Fruit fly (Drosophila melanogaster) whole organism, embryonic: Measurements from ENCODE around the gene RpL28.

ENCODE experiments used
- Ada2b ChIP-seq: fragments of 200-800 bp; sonication (Bioruptor generic); IDR thresholded peaks from 2 replicates; pipeline ENCODE4 v1.3.6; 2022; ENCODE audit warnings: missing biosample characterization, missing genetic modification characterization
- B-H2 ChIP-seq: fragments of 200-800 bp; sonication (Bioruptor generic); optimal IDR thresholded peaks from 2 replicates; lab custom pipeline; 2018; ENCODE audit warnings: missing biosample characterization, mild to moderate bottlenecking, missing genetic modification characterization
- CG1024 ChIP-seq: fragments of 200-800 bp; sonication (Bioruptor generic); IDR thresholded peaks from 2 replicates; pipeline ENCODE4 v1.3.6; 2022; ENCODE audit warnings: missing biosample characterization, missing genetic modification characterization
- CG10366 ChIP-seq: fragments of 200-800 bp; sonication (Bioruptor generic); IDR thresholded peaks from 2 replicates; pipeline ENCODE4 v1.3.6; 2022; ENCODE audit warnings: missing biosample characterization, missing genetic modification characterization
- CG10431 ChIP-seq: fragments of 200-800 bp; sonication (Bioruptor generic); optimal IDR thresholded peaks from 3 replicates; lab custom pipeline; 2018; ENCODE audit warnings: missing biosample characterization, mild to moderate bottlenecking, missing genetic modification characterization
- CG10654 ChIP-seq: fragments of 200-800 bp; sonication (Bioruptor generic); optimal IDR thresholded peaks from 2 replicates; lab custom pipeline; 2016; ENCODE audit warnings: missing biosample characterization, missing genetic modification characterization
- CG10979 ChIP-seq: fragments of 200-800 bp; sonication (Bioruptor generic); optimal IDR thresholded peaks from 2 replicates; lab custom pipeline; 2018; ENCODE audit warnings: missing biosample characterization, mild to moderate bottlenecking, missing genetic modification characterization, moderate library complexity
- CG12219 ChIP-seq: fragments of 200-800 bp; sonication (Bioruptor generic); optimal IDR thresholded peaks from 3 replicates; lab custom pipeline; 2018; ENCODE audit warnings: missing biosample characterization, mild to moderate bottlenecking, missing genetic modification characterization
- CG12744 ChIP-seq: fragments of 200-800 bp; sonication (Bioruptor generic); optimal IDR thresholded peaks from 2 replicates; lab custom pipeline; 2016; ENCODE audit warnings: missing biosample characterization, missing genetic modification characterization
- CG13775 ChIP-seq: fragments of 200-800 bp; sonication (Bioruptor generic); optimal IDR thresholded peaks from 3 replicates; lab custom pipeline; 2017; ENCODE audit warnings: missing biosample characterization, mild to moderate bottlenecking, missing genetic modification characterization
- CG15011 ChIP-seq: fragments of 200-800 bp; sonication (Bioruptor generic); optimal IDR thresholded peaks from 3 replicates; lab custom pipeline; 2018; ENCODE audit warnings: missing biosample characterization, mild to moderate bottlenecking, missing genetic modification characterization
- CG15073 ChIP-seq: fragments of 200-800 bp; sonication (Bioruptor generic); optimal IDR thresholded peaks from 2 replicates; lab custom pipeline; 2016; ENCODE audit warnings: missing biosample characterization, missing genetic modification characterization
- CG16863 ChIP-seq: fragments of 200-800 bp; sonication (Bioruptor generic); optimal IDR thresholded peaks from 3 replicates; lab custom pipeline; 2016; ENCODE audit warnings: missing biosample characterization, missing genetic modification characterization
- CG17359 ChIP-seq: fragments of 200-800 bp; sonication (Bioruptor generic); optimal IDR thresholded peaks from 3 replicates; lab custom pipeline; 2018; ENCODE audit warnings: missing biosample characterization, mild to moderate bottlenecking, missing genetic modification characterization, moderate library complexity
- CG1832 ChIP-seq: fragments of 200-800 bp; sonication (Bioruptor generic); optimal IDR thresholded peaks from 2 replicates; lab custom pipeline; 2017; ENCODE audit warnings: missing biosample characterization, mild to moderate bottlenecking, missing genetic modification characterization, inconsistent platforms
- CG31388 ChIP-seq: fragments of 200-800 bp; sonication (Bioruptor generic); optimal IDR thresholded peaks from 2 replicates; lab custom pipeline; 2016; ENCODE audit warnings: missing biosample characterization, missing genetic modification characterization
- CG4707 ChIP-seq: fragments of 200-800 bp; sonication (Bioruptor generic); optimal IDR thresholded peaks from 2 replicates; lab custom pipeline; 2018; ENCODE audit warnings: missing biosample characterization, mild to moderate bottlenecking, missing genetic modification characterization, moderate library complexity
- CG5245 ChIP-seq: fragments of 200-800 bp; sonication (Bioruptor generic); optimal IDR thresholded peaks from 3 replicates; lab custom pipeline; 2016; ENCODE audit warnings: missing biosample characterization, missing genetic modification characterization
- CG7839 ChIP-seq: fragments of 200-800 bp; sonication (Bioruptor generic); optimal IDR thresholded peaks from 3 replicates; lab custom pipeline; 2018; ENCODE audit warnings: missing biosample characterization, mild to moderate bottlenecking, missing genetic modification characterization, moderate library complexity
- CG9817 ChIP-seq: fragments of 200-800 bp; sonication (Bioruptor generic); optimal IDR thresholded peaks from 2 replicates; lab custom pipeline; 2018; ENCODE audit warnings: missing biosample characterization, mild to moderate bottlenecking, missing genetic modification characterization, moderate library complexity
- Deaf1 ChIP-seq: fragments of 200-800 bp; optimal IDR thresholded peaks from 3 replicates; lab custom pipeline; 2019; ENCODE audit warnings: missing biosample characterization, mild to moderate bottlenecking, missing genetic modification characterization, moderate library complexity
- Gsc ChIP-seq: fragments of 200-800 bp; sonication (Bioruptor generic); IDR thresholded peaks from 2 replicates; pipeline ENCODE4 v1.3.6; 2022; ENCODE audit warnings: missing biosample characterization, missing genetic modification characterization
- Hr3 ChIP-seq: fragments of 200-800 bp; sonication (Bioruptor generic); optimal IDR thresholded peaks from 3 replicates; lab custom pipeline; 2016; ENCODE audit warnings: missing biosample characterization, missing genetic modification characterization
- Rfx ChIP-seq: fragments of 200-800 bp; sonication (Bioruptor generic); IDR thresholded peaks from 2 replicates; pipeline ENCODE4 v1.3.6; 2022; ENCODE audit warnings: missing biosample characterization, missing genetic modification characterization
- Scr ChIP-seq: fragments of 200-800 bp; sonication (Bioruptor generic); IDR thresholded peaks from 2 replicates; pipeline ENCODE4 v1.3.6; 2022; ENCODE audit warnings: missing biosample characterization, missing genetic modification characterization; ENCODE audit not compliant: partially characterized antibody
- Sry-β ChIP-seq: fragments of 200-800 bp; sonication (Bioruptor generic); optimal IDR thresholded peaks from 2 replicates; lab custom pipeline; 2018; ENCODE audit warnings: missing biosample characterization, mild to moderate bottlenecking, missing genetic modification characterization, moderate library complexity
- bab2 ChIP-seq: fragments of 200-800 bp; sonication (Bioruptor generic); optimal IDR thresholded peaks from 2 replicates; lab custom pipeline; 2016; ENCODE audit warnings: missing biosample characterization, missing genetic modification characterization
- btn ChIP-seq: fragments of 200-800 bp; sonication (Bioruptor generic); optimal IDR thresholded peaks from 2 replicates; lab custom pipeline; 2016; ENCODE audit warnings: missing biosample characterization, missing genetic modification characterization
- dimm ChIP-seq: fragments of 200-800 bp; sonication (Bioruptor generic); IDR thresholded peaks from 2 replicates; pipeline ENCODE4 v1.3.6; 2022; ENCODE audit warnings: missing biosample characterization, missing genetic modification characterization
- emc ChIP-seq: fragments of 200-800 bp; sonication (Bioruptor generic); optimal IDR thresholded peaks from 2 replicates; lab custom pipeline; 2016; ENCODE audit warnings: missing biosample characterization, missing genetic modification characterization
- ems ChIP-seq: fragments of 200-800 bp; sonication (Bioruptor generic); optimal IDR thresholded peaks from 3 replicates; lab custom pipeline; 2016; ENCODE audit warnings: missing biosample characterization, missing genetic modification characterization
- esg ChIP-seq: fragments of 200-800 bp; sonication (Bioruptor generic); conservative IDR thresholded peaks from 2 replicates; pipeline ENCODE4 v1.3.6; 2022; ENCODE audit warnings: missing biosample characterization, missing genetic modification characterization
- ftz-f1 ChIP-seq: fragments of 200-800 bp; sonication (Bioruptor generic); optimal IDR thresholded peaks from 2 replicates; lab custom pipeline; 2016; ENCODE audit warnings: missing biosample characterization, missing genetic modification characterization
- gce ChIP-seq: fragments of 200-800 bp; sonication (Bioruptor generic); IDR thresholded peaks from 3 replicates; pipeline ENCODE4 v1.3.6; 2022; ENCODE audit warnings: missing biosample characterization, missing genetic modification characterization
- gcm2 ChIP-seq: fragments of 200-800 bp; sonication (Bioruptor generic); optimal IDR thresholded peaks from 2 replicates; lab custom pipeline; 2016; ENCODE audit warnings: missing biosample characterization, missing genetic modification characterization
- grau ChIP-seq: fragments of 200-800 bp; optimal IDR thresholded peaks from 3 replicates; lab custom pipeline; 2019; ENCODE audit warnings: missing biosample characterization, mild to moderate bottlenecking, missing genetic modification characterization, moderate library complexity
- grn ChIP-seq: fragments of 200-800 bp; sonication (Bioruptor generic); optimal IDR thresholded peaks from 3 replicates; lab custom pipeline; 2017; ENCODE audit warnings: missing biosample characterization, missing genetic modification characterization
- klu ChIP-seq: fragments of 200-800 bp; sonication (Bioruptor generic); IDR thresholded peaks from 2 replicates; pipeline ENCODE4 v1.3.6; 2022; ENCODE audit warnings: missing biosample characterization, missing genetic modification characterization
- nau ChIP-seq: fragments of 200-800 bp; sonication (Bioruptor generic); optimal IDR thresholded peaks from 3 replicates; lab custom pipeline; 2017; ENCODE audit warnings: missing biosample characterization, mild to moderate bottlenecking, missing genetic modification characterization, missing genetic modification reagents
- pita ChIP-seq: fragments of 200-800 bp; sonication (Bioruptor generic); optimal IDR thresholded peaks from 2 replicates; lab custom pipeline; 2017; ENCODE audit warnings: missing biosample characterization, mild to moderate bottlenecking, missing genetic modification characterization
- pros ChIP-seq: fragments of 200-800 bp; sonication (Bioruptor generic); optimal IDR thresholded peaks from 3 replicates; lab custom pipeline; 2019; ENCODE audit warnings: missing biosample characterization, mild to moderate bottlenecking, missing genetic modification characterization, moderate library complexity
- sens ChIP-seq: fragments of 200-800 bp; sonication (Bioruptor generic); peaks from one replicate; lab custom pipeline; 2016; ENCODE audit warnings: missing biosample characterization, missing genetic modification characterization
- sisA ChIP-seq: fragments of 200-800 bp; sonication (Bioruptor generic); IDR thresholded peaks from 2 replicates; pipeline ENCODE4 v1.3.6; 2022; ENCODE audit warnings: missing biosample characterization, missing genetic modification characterization
- ssp ChIP-seq: fragments of 200-800 bp; sonication (Bioruptor generic); IDR thresholded peaks from 2 replicates; pipeline ENCODE4 v1.3.6; 2022; ENCODE audit warnings: missing biosample characterization, missing genetic modification characterization
- tll ChIP-seq, 2 experiments: fragments of 200-800 bp in 1 of 2; fragments of >200 bp in 1 of 2; sonication (Bioruptor generic) in 1 of 2; optimal IDR thresholded peaks; 2 replicates each; lab custom pipeline; 2017 to 2019; ENCODE audit warnings: missing biosample characterization in 2 of 2, missing genetic modification characterization in 2 of 2, mild to moderate bottlenecking in 1 of 2, moderate library complexity in 1 of 2
- toy ChIP-seq: fragments of 200-800 bp; sonication (Bioruptor generic); IDR thresholded peaks from 2 replicates; pipeline ENCODE4 v1.3.6; 2022; ENCODE audit warnings: missing biosample characterization, missing genetic modification characterization
- tup ChIP-seq: fragments of 200-800 bp; sonication (Bioruptor generic); optimal IDR thresholded peaks from 2 replicates; lab custom pipeline; 2016; ENCODE audit warnings: missing biosample characterization, mild to moderate bottlenecking, missing genetic modification characterization, moderate library complexity
- tx ChIP-seq: fragments of 200-800 bp; sonication (Bioruptor generic); optimal IDR thresholded peaks from 2 replicates; lab custom pipeline; 2016; ENCODE audit warnings: missing biosample characterization, missing genetic modification characterization
- unc-4 ChIP-seq: fragments of 200-800 bp; sonication (Bioruptor generic); IDR thresholded peaks from 2 replicates; pipeline ENCODE4 v1.3.6; 2022; ENCODE audit warnings: missing biosample characterization, missing genetic modification characterization; ENCODE audit not compliant: partially characterized antibody
- wor ChIP-seq: fragments of 200-800 bp; sonication (Bioruptor generic); IDR thresholded peaks from 2 replicates; pipeline ENCODE4 v1.3.6; 2022; ENCODE audit warnings: missing biosample characterization, missing genetic modification characterization
- zfh1 ChIP-seq: fragments of 200-800 bp; sonication (Bioruptor generic); IDR thresholded peaks from 3 replicates; pipeline ENCODE4 v1.3.6; 2022; ENCODE audit warnings: missing biosample characterization, missing genetic modification characterization

Gene RpL28

DNA sequence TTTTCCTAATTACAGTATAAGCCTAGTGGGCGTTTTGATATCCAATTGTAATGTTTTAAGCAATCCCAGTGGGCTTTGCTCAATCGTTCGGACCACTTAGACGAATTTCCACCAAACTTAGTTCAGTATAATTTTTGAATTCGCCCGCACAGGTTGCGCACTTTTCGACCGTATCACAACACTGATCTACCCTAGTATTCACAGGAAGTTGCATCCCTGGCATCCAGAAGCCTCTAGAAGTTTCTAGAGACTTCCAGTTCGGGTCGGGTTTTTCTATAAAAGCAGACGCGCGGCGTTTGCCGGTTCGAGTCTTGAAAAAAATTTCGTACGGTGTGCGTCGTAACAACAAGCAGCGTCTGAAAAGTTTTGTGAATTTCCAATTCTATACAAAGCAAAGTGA is 29.8 kb downstream of the RpL28 start, which contains the start of gene Hsp83 (continued):
- TF ChIP-seq dimm (GFP tag; lab: Robert Waterston, UW), result peak; percentile 75
- TF ChIP-seq CG17359 (tag; lab: Kevin White, UChicago), result peak; percentile 95
- peak; percentile 88 for TF ChIP-seq CG9817 (tag; lab: Kevin White, UChicago)
- TF ChIP-seq CG10979 (tag; lab: Kevin White, UChicago), result peak; percentile 89
- TF ChIP-seq Hr3 (GFP tag; lab: Kevin White, UChicago), result peak; percentile 73
- TF ChIP-seq unc-4 (GFP tag; lab: Robert Waterston, UW), result peak; percentile 0; the same call in 1 of the 2 replicates
- TF ChIP-seq CG13775 (GFP tag; lab: Kevin White, UChicago), result peak; percentile 95
- peak; percentile 91 for TF ChIP-seq CG5245 (GFP tag; lab: Kevin White, UChicago)
- peak; percentile 98 for TF ChIP-seq CG4707
- TF ChIP-seq Ada2b (GFP tag; lab: Robert Waterston, UW), result peak; percentile 68; the same call in 1 of the 2 replicates
- TF ChIP-seq grau (tag; lab: Kevin White, UChicago), result peak; percentile 90
- TF ChIP-seq gce (GFP tag; lab: Robert Waterston, UW), result peak; percentile 98
- peak; percentile 90 for TF ChIP-seq emc (GFP tag; lab: Kevin White, UChicago)
- TF ChIP-seq gcm2 (GFP tag; lab: Kevin White, UChicago), result peak; percentile 92
- no peak for TF ChIP-seq Scr
- peak; percentile 80 for TF ChIP-seq ftz-f1 (GFP tag; lab: Kevin White, UChicago)
- TF ChIP-seq CG16863, result peak; percentile 90
- TF ChIP-seq pros, result peak; percentile 82
- no peak for TF ChIP-seq CG1832 (GFP tag; lab: Kevin White, UChicago)
- peak; percentile 81 for TF ChIP-seq tx (GFP tag; lab: Kevin White, UChicago)
- peak; percentile 41; the same call in 1 of the 2 replicates for TF ChIP-seq wor (GFP tag; lab: Robert Waterston, UW)
- peak; percentile 92 for TF ChIP-seq CG1024 (GFP tag; lab: Robert Waterston, UW)
- TF ChIP-seq CG15073, result no peak
- TF ChIP-seq CG12744, result peak; percentile 94
- peak; percentile 38; the same call in 1 of the 2 replicates for TF ChIP-seq sisA (GFP tag; lab: Robert Waterston, UW)
- peak; percentile 6 for TF ChIP-seq pita (GFP tag; lab: Kevin White, UChicago)
- peak; percentile 79 for TF ChIP-seq bab2
- TF ChIP-seq tll (GFP tag; optimal IDR thresholded peaks at IDR 0.05; lab: Kevin White, UChicago), result no peak
- TF ChIP-seq CG10366 (GFP tag; lab: Robert Waterston, UW), result peak; percentile 85
- peak; percentile 91 for TF ChIP-seq CG7839 (tag; lab: Kevin White, UChicago)
- peak; percentile 99 for TF ChIP-seq nau
- peak; percentile 97 for TF ChIP-seq Rfx (GFP tag; lab: Robert Waterston, UW)
- peak; percentile 81 for TF ChIP-seq grn (GFP tag; lab: Kevin White, UChicago)
- peak; percentile 92 for TF ChIP-seq ems (GFP tag; lab: Kevin White, UChicago)
- TF ChIP-seq CG12219, result peak; percentile 97
- peak; percentile 97 for TF ChIP-seq zfh1 (GFP tag; lab: Robert Waterston, UW)
- TF ChIP-seq CG10654, result peak; percentile 91
- TF ChIP-seq Deaf1 (tag; lab: Kevin White, UChicago), result peak; percentile 80
- TF ChIP-seq esg (GFP tag; lab: Robert Waterston, UW), result peak; percentile 63
- peak; percentile 58 for TF ChIP-seq CG31388
- peak; percentile 63; the same call in 1 of the 2 replicates for TF ChIP-seq klu (GFP tag; lab: Robert Waterston, UW)
- peak; percentile 97 for TF ChIP-seq sens (GFP tag; lab: Kevin White, UChicago)
- TF ChIP-seq Sry-β (GFP tag; lab: Kevin White, UChicago), result peak; percentile 73
- peak; percentile 65 for TF ChIP-seq ssp
- TF ChIP-seq Gsc (GFP tag; lab: Robert Waterston, UW), result no peak
- TF ChIP-seq CG15011, result peak; percentile 95
- peak; percentile 99 for TF ChIP-seq B-H2
- TF ChIP-seq tup (GFP tag; lab: Kevin White, UChicago), result peak; percentile 84
- peak; percentile 78; the same call in 1 of the 2 replicates for TF ChIP-seq toy (GFP tag; lab: Robert Waterston, UW)
- TF ChIP-seq btn, result peak; percentile 94
- TF ChIP-seq CG10431 (GFP tag; lab: Kevin White, UChicago), result peak; percentile 99
